Worm (Caenorhabditis elegans) whole organism, early embryonic: Measurements from ENCODE around the gene hpo-34.

Source experiments
- B0310.2 ChIP-seq: sonication (generic microtip); optimal IDR thresholded peaks from 2 replicates; lab custom pipeline; 2016; ENCODE audit warnings: mild to moderate bottlenecking, missing genetic modification characterization, missing compliant biosample characterization
- F13C5.2 ChIP-seq: sonication (generic microtip); optimal IDR thresholded peaks from 2 replicates; lab custom pipeline; 2017; ENCODE audit warnings: mild to moderate bottlenecking, missing genetic modification characterization, inconsistent platforms, missing compliant biosample characterization
- aly-1 ChIP-seq: sonication (generic microtip); optimal IDR thresholded peaks from 2 replicates; lab custom pipeline; 2016; ENCODE audit warnings: missing genetic modification characterization, missing compliant biosample characterization
- ama-1 ChIP-seq: fragments of 150-350 bp; optimal IDR thresholded peaks from 2 replicates; lab custom pipeline; 2014
- ceh-13 ChIP-seq: fragments of 200-800 bp; sonication (Bioruptor generic); optimal IDR thresholded peaks from 2 replicates; lab custom pipeline; 2018; ENCODE audit warnings: mild to moderate bottlenecking, missing genetic modification characterization, missing compliant biosample characterization
- ceh-36 ChIP-seq: sonication (generic microtip); optimal IDR thresholded peaks from 2 replicates; lab custom pipeline; 2016; ENCODE audit warnings: missing genetic modification characterization, inconsistent platforms, missing compliant biosample characterization
- ets-7 ChIP-seq: sonication (generic microtip); optimal IDR thresholded peaks from 2 replicates; lab custom pipeline; 2016; ENCODE audit warnings: missing genotype, missing genetic modification characterization, missing compliant biosample characterization
- flt-1 ChIP-seq: fragments of 200-800 bp; sonication (Bioruptor generic); IDR thresholded peaks from 2 replicates; pipeline ENCODE4 v1.3.6; 2022; ENCODE audit warnings: missing genetic modification characterization, missing compliant biosample characterization
- hmbx-1 ChIP-seq: sonication (generic microtip); optimal IDR thresholded peaks from 2 replicates; lab custom pipeline; 2016; ENCODE audit warnings: mild to moderate bottlenecking, missing genetic modification characterization, missing compliant biosample characterization
- hmg-4 ChIP-seq: fragments of 200-800 bp; sonication (Bioruptor generic); optimal IDR thresholded peaks from 2 replicates; lab custom pipeline; 2018; ENCODE audit warnings: mild to moderate bottlenecking, missing genetic modification characterization, missing compliant biosample characterization
- hnd-1 ChIP-seq: sonication (generic microtip); optimal IDR thresholded peaks from 2 replicates; lab custom pipeline; 2016; ENCODE audit warnings: missing genetic modification characterization, missing compliant biosample characterization
- pes-1 ChIP-seq: fragments of 200-800 bp; sonication (Bioruptor generic); IDR thresholded peaks from 2 replicates; pipeline ENCODE4 v1.3.6; 2022; ENCODE audit warnings: missing genetic modification reagents, missing genetic modification characterization, missing compliant biosample characterization
- scrt-1 ChIP-seq: fragments of 200-800 bp; sonication (Bioruptor generic); IDR thresholded peaks from 2 replicates; pipeline ENCODE4 v1.3.6; 2022; ENCODE audit warnings: missing genetic modification characterization, missing compliant biosample characterization
- sea-1 ChIP-seq: fragments of 200-800 bp; sonication (Bioruptor generic); conservative IDR thresholded peaks from 2 replicates; pipeline ENCODE4 v1.3.6; 2022; ENCODE audit warnings: missing genetic modification characterization, missing compliant biosample characterization
- tbx-11 ChIP-seq: fragments of 200-800 bp; sonication (Bioruptor generic); IDR thresholded peaks from 2 replicates; pipeline ENCODE4 v1.3.6; 2022; ENCODE audit warnings: missing genetic modification characterization, missing compliant biosample characterization
- tbx-37 ChIP-seq: fragments of 200-800 bp; sonication (Bioruptor generic); conservative IDR thresholded peaks from 2 replicates; pipeline ENCODE4 v1.3.6; 2022; ENCODE audit warnings: missing genetic modification reagents, missing genetic modification characterization, missing compliant biosample characterization
- tra-4 ChIP-seq: sonication (generic microtip); optimal IDR thresholded peaks from 2 replicates; lab custom pipeline; 2017; ENCODE audit warnings: missing genetic modification characterization, missing compliant biosample characterization

Gene hpo-34

DNA sequence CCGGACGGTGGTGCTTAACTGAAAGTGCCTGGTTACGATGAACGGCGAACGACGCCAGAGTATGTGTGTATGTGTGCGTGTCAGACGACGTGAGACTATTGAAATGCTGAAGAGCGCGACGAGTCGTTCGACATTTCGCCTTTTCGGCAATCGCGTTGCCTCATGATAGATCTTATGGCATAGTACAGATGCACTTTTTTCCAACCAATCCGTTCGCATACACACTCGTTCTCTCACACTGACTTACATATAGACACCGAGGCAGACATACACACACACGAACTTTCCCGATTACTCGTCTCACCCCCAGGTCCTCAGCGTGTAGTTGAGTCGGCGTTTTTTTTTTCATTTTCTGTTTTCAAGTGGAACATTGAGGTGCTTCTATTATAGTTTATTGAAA is 40.1 kb downstream of the hpo-34 start:
- TF ChIP-seq ama-1 (lab: Kevin White, UChicago) (no peak), aly-1 (no peak), pes-1 (no peak)

DNA sequence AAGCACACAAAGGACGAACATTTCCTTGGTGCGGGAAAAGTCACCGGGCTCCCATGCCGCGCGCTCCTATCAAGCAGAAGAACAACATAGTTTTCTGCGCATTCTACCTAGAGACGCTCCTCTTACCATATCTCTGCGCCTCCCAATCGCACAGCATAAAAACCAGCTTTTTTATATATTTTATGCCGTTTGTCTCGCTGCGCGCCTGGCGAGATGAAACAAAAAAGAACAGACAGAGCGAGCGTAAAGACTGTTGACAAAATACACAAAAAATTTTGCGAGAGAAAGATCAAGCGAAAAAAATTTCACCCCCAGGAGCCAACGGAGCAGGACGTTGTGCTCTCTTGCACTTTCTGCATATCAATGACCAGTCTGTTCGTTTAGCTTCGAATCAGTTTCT is 41.1 kb downstream of the hpo-34 start:
- no peak for TF ChIP-seq tra-4 (tag; lab: Kevin White, UChicago)
- no peak for TF ChIP-seq ceh-13 (GFP tag; lab: Kevin White, UChicago)
- TF ChIP-seq pes-1: no peak
- TF ChIP-seq hmg-4: no peak
- TF ChIP-seq sea-1 (GFP tag; lab: Robert Waterston, UW): no peak
- no peak for TF ChIP-seq ets-7
- no peak for TF ChIP-seq B0310.2
- TF ChIP-seq hnd-1 (tag; lab: Kevin White, UChicago): no peak
- TF ChIP-seq scrt-1 (GFP tag; lab: Robert Waterston, UW): no peak
- TF ChIP-seq hmbx-1 (tag; lab: Kevin White, UChicago): no peak
- no peak for TF ChIP-seq ama-1 (lab: Kevin White, UChicago)

ce11 chrX:11475780-11476179 is 43.1 kb downstream of the hpo-34 start:
- TF ChIP-seq scrt-1 (GFP tag; lab: Robert Waterston, UW): no peak
- no peak for TF ChIP-seq ceh-36 (tag; lab: Kevin White, UChicago)
- no peak for TF ChIP-seq tbx-11 (GFP tag; lab: Robert Waterston, UW)
- no peak for TF ChIP-seq pes-1
- no peak for TF ChIP-seq sea-1 (GFP tag; lab: Robert Waterston, UW)
- no peak for TF ChIP-seq ets-7
- TF ChIP-seq ama-1 (lab: Kevin White, UChicago): no peak
- no peak for TF ChIP-seq aly-1
- no peak for TF ChIP-seq hmbx-1 (tag; lab: Kevin White, UChicago)
- TF ChIP-seq hmg-4: no peak

DNA sequence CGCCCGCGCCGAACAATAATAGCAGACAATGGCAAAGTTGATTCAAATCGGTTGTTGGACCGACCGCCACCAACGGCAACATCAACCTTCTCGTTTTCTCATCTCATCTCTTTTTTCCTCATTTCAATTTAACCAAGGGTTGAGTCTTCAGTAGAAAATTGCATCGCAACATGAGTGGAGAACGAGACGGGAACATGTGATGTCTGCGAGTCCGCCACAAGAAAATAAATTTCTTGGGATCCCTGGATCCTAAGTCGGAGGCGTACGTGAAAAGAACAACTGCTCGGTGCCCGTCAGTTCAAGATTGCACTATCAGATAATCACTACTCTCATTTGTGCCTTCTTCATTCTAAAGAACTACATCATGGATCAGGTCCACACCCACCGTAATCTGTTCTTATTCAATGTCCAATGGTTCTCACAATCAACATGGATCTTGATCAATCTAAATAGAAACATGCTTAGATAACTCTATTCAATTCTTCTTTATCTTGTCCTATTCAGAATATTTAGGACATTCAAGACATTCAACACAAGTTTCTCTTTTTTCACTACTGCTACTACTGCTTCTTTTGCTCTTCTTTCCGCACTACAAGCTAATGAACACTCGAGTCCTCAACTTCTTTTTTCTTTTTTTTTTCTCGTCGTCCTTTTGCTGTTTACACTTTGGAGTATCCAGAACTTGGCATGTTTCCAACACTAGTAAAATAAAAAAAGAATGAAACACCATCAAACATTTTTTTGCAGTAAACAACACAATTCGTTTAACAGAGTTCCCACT is 44.1 kb downstream of the hpo-34 start:
- TF ChIP-seq hnd-1 (tag; lab: Kevin White, UChicago) (no peak), tbx-37 (GFP tag; lab: Robert Waterston, UW) (no peak), F13C5.2 (tag; lab: Kevin White, UChicago) (no peak), flt-1 (GFP tag; lab: Robert Waterston, UW) (no peak), hmbx-1 (tag; lab: Kevin White, UChicago) (no peak), tbx-11 (GFP tag; lab: Robert Waterston, UW) (no peak), ceh-13 (GFP tag; lab: Kevin White, UChicago) (no peak), ceh-36 (tag; lab: Kevin White, UChicago) (no peak), sea-1 (GFP tag; lab: Robert Waterston, UW) (no peak), scrt-1 (GFP tag; lab: Robert Waterston, UW) (no peak), aly-1 (no peak)

DNA sequence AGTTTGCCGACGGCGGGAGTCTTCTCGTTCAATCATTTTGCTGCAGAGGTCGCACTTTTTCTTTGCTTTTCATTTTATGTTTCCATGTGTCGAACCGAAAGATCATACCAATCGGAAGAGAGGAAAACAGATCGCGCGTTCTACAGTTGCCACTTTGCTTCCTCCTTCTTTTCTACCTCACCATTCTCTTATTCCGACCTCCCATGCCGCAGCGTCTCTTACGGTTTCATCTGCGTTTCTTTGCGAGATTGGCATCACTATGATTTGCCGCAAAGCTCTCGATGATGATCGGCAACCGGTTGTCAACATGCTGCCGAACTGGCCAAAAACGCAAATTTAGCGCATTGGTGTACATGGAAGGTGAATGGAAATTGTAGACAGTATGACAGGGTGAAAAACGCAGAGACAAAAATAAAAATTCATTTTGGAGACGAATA is 44.7 kb downstream of the hpo-34 start:
- TF ChIP-seq tbx-11 (GFP tag; lab: Robert Waterston, UW) (no peak), tbx-37 (GFP tag; lab: Robert Waterston, UW) (no peak), ceh-36 (tag; lab: Kevin White, UChicago) (no peak), hmbx-1 (tag; lab: Kevin White, UChicago) (no peak), hnd-1 (tag; lab: Kevin White, UChicago) (no peak), scrt-1 (GFP tag; lab: Robert Waterston, UW) (no peak), ets-7 (no peak), ceh-13 (GFP tag; lab: Kevin White, UChicago) (no peak), flt-1 (GFP tag; lab: Robert Waterston, UW) (no peak), tra-4 (tag; lab: Kevin White, UChicago) (no peak), sea-1 (GFP tag; lab: Robert Waterston, UW) (no peak), F13C5.2 (tag; lab: Kevin White, UChicago) (no peak), aly-1 (no peak), ama-1 (lab: Kevin White, UChicago) (no peak), hmg-4 (no peak), B0310.2 (no peak), pes-1 (no peak)

DNA sequence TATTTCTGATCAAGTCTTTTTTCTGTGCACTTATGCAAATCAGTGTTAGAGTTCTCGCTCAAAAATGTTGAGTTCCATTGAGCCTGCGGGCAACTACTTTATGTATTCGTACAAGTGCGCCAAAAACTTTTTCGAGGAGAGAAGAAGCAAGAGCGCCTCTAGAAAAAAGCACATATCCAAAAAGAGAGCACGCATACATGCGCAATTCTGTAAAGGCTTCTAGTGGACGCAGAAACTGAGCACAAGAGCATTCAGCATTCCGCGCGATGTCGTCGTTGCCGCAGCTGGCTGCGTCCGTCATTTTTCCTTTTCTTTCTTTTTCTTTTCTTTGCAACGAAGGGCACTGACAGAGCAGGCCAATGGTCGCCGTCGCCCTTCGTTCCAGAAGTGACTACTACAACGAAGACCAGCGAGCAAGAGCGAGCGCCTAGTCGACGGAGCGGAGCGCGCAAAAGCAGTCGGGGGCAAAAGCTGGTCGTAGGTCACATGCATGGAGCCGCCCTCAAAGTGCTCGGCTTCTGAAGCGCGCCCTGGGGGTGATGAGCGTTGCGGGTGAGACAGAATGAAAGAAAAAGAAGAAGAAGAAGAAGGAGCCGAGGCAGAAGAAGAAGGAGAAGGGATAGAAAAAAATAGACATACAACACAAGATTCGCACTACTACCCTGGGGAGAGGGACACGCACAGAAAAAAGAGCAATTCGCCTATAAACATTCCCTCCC is 45.8 kb downstream of the hpo-34 start:
- TF ChIP-seq tra-4 (tag; lab: Kevin White, UChicago): no peak
- no peak for TF ChIP-seq pes-1
- no peak for TF ChIP-seq scrt-1 (GFP tag; lab: Robert Waterston, UW)
- TF ChIP-seq aly-1: peak; percentile 42

DNA sequence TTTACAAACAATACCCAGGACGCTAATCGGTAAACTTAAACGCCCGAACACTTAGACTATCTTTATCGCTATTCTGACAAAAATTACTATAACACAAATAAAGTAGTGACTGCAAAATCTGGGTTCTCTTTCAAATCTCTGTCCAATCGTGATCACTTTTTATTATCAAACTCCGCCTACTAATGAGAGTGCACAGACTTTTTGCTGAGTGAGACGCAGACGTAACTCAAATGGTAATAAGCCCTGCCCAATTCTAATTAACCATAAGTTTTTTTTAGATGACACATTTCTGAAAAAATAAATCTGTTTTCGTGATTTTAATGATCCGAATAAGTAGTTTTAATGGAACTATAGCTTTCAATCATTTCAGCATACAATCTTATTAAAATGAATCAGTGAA is 46.5 kb downstream of the hpo-34 start:
- no peak for TF ChIP-seq tbx-37 (GFP tag; lab: Robert Waterston, UW)

DNA sequence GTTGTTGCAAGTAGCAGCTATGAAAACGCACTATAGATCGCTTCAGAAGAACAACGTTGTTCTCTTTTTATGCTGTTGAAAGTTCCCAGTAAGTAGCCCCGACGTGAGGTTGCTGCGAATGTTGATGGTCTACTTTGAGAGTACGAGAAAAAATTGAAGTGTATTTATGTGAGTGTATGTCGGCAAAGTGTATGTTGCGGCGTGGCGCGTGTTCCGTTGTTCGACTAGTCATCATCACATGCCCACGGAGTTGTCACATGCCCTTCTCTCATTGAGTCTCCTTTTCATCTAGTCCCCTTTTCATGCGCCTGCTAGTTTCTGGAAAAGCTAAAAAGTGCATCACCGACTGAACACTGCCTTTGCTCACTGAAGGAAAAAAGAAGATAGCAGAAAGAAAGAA is 47.0 kb downstream of the hpo-34 start:
- TF ChIP-seq tbx-11 (GFP tag; lab: Robert Waterston, UW) (no peak), sea-1 (GFP tag; lab: Robert Waterston, UW) (no peak)
